Fruit fly (Drosophila melanogaster): Measurements from ENCODE around the gene Vajk1.
A peak's percentile ranks its signal among the peaks of the same experiment; 100 is the strongest.

Vajk1 gene

dm6 chr2L:13884678-13885303, 38.6 kb downstream of the Vajk1 start:
- TF ChIP-seq CG17801 (GFP tag; optimal IDR thresholded peaks at IDR 0.05; ENCODE audit: partially characterized antibody), result no peak

dm6 chr2L:13884063-13884656, 39.2 kb downstream of the Vajk1 start:
- no peak for TF ChIP-seq CG17801 (GFP tag; optimal IDR thresholded peaks at IDR 0.05; ENCODE audit: partially characterized antibody)

- TF ChIP-seq CG17801 (GFP tag; optimal IDR thresholded peaks at IDR 0.05; ENCODE audit: partially characterized antibody), result no peak
Measured at dm6 chr2L:13881939-13882338, 41.4 kb downstream of the Vajk1 start.

- TF ChIP-seq CG17801 (GFP tag; optimal IDR thresholded peaks at IDR 0.05; ENCODE audit: partially characterized antibody), result no peak
Measured at dm6 chr2L:13881387-13881902, 41.9 kb downstream of the Vajk1 start.

dm6 chr2L:13878801-13879200, 44.6 kb downstream of the Vajk1 start:
- peak; percentile 54 for TF ChIP-seq CG17801 (GFP tag; optimal IDR thresholded peaks at IDR 0.05; ENCODE audit: partially characterized antibody)

- TF ChIP-seq CG17801 (GFP tag; optimal IDR thresholded peaks at IDR 0.05; ENCODE audit: partially characterized antibody), result no peak
Measured at dm6 chr2L:13877934-13878580, 45.3 kb downstream of the Vajk1 start.

- no peak for TF ChIP-seq CG17801 (GFP tag; optimal IDR thresholded peaks at IDR 0.05; ENCODE audit: partially characterized antibody)
Measured at dm6 chr2L:13876698-13877097, 46.7 kb downstream of the Vajk1 start.

dm6 chr2L:13873147-13873546, 50.2 kb downstream of the Vajk1 start:
- no peak for TF ChIP-seq CG17801 (GFP tag; optimal IDR thresholded peaks at IDR 0.05; ENCODE audit: partially characterized antibody)
